Fruit fly (Drosophila melanogaster): ENCODE results near the gene CG3407.
A peak's percentile ranks its signal among the peaks of the same experiment; 100 is the strongest.

Gene CG3407

DNA sequence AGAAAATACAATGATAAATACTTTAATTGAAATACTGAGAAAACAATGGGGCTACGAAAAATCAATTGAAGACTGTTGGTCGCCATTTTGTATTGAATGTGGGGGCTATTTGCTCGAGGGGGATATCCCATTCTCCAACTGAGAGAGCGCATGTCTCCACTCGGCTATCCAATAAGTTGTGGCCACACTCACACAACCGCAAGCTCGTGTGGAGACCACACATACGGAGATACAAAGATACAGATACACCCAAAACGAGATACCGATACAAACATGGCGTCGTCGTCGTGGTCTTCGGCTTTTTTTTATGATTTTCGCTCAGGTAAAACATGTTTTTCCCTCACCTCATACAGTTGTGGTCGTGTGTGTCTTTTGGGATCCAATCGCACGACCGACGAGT, 22.0 kb upstream of the CG3407 start (continued):
- no peak for TF ChIP-seq CG6854 (GFP tag; optimal IDR thresholded peaks at IDR 0.05)
- TF ChIP-seq insv (GFP tag; optimal IDR thresholded peaks at IDR 0.05): no peak
- TF ChIP-seq Spps (tag; optimal IDR thresholded peaks at IDR 0.05): no peak
- no peak for TF ChIP-seq HLH4C (GFP tag; IDR thresholded peaks at IDR 0.05; ENCODE audit: partially characterized antibody)
- TF ChIP-seq ap (GFP tag; IDR thresholded peaks at IDR 0.05): no peak
- no peak for TF ChIP-seq D19B (GFP tag; optimal IDR thresholded peaks at IDR 0.05)
- TF ChIP-seq Trl (optimal IDR thresholded peaks at IDR 0.05): peak; percentile 30 to 33
- no peak for TF ChIP-seq Trl (GFP tag; optimal IDR thresholded peaks at IDR 0.05)
- TF ChIP-seq Nf-YB (GFP tag; optimal IDR thresholded peaks at IDR 0.05): peak; percentile 98
- TF ChIP-seq zf30C (GFP tag; optimal IDR thresholded peaks at IDR 0.05): peak; percentile 5
- TF ChIP-seq Tbp (GFP tag; optimal IDR thresholded peaks at IDR 0.05): no peak
- TF ChIP-seq HmgD (GFP tag; optimal IDR thresholded peaks at IDR 0.05): no peak
- TF ChIP-seq Gug (GFP tag; IDR thresholded peaks at IDR 0.05): no peak
- no peak for TF ChIP-seq CG18599 (GFP tag; optimal IDR thresholded peaks at IDR 0.05)
- TF ChIP-seq CG17568 (GFP tag; optimal IDR thresholded peaks at IDR 0.05): no peak
- TF ChIP-seq Atf-2 (GFP tag; optimal IDR thresholded peaks at IDR 0.05): no peak
- TF ChIP-seq zen2 (GFP tag; IDR thresholded peaks at IDR 0.05; ENCODE audit: partially characterized antibody): peak; percentile 53; the same call in 1 of the 3 replicates
- no peak for TF ChIP-seq ham (GFP tag; IDR thresholded peaks at IDR 0.05)
- no peak for TF ChIP-seq so (GFP tag; IDR thresholded peaks at IDR 0.05)
- TF ChIP-seq cas (GFP tag; IDR thresholded peaks at IDR 0.05): no peak
- TF ChIP-seq sqz (GFP tag; optimal IDR thresholded peaks at IDR 0.05): peak; percentile 88
- TF ChIP-seq Dek (tag; optimal IDR thresholded peaks at IDR 0.05): no peak
- no peak for TF ChIP-seq Pdp1 (GFP tag; optimal IDR thresholded peaks at IDR 0.05)
- no peak for TF ChIP-seq CG3281 (GFP tag; optimal IDR thresholded peaks at IDR 0.05)
- TF ChIP-seq CG13123 (GFP tag; optimal IDR thresholded peaks at IDR 0.05): no peak
- peak; percentile 37 for TF ChIP-seq Jarid2 (GFP tag; optimal IDR thresholded peaks at IDR 0.05)
- no peak for TF ChIP-seq ems (GFP tag; optimal IDR thresholded peaks at IDR 0.05)
- no peak for TF ChIP-seq Poxn (GFP tag; IDR thresholded peaks at IDR 0.05)
- TF ChIP-seq CG7745 (tag; optimal IDR thresholded peaks at IDR 0.05): no peak
- no peak for TF ChIP-seq zfh1 (GFP tag; IDR thresholded peaks at IDR 0.05)
- no peak for TF ChIP-seq CG15514 (GFP tag; optimal IDR thresholded peaks at IDR 0.05)
- TF ChIP-seq knrl (GFP tag; IDR thresholded peaks at IDR 0.05; ENCODE audit: partially characterized antibody): no peak
- TF ChIP-seq MTF-1 (GFP tag; optimal IDR thresholded peaks at IDR 0.05; ENCODE audit: borderline replicate concordance): no peak
- no peak for TF ChIP-seq CG14860 (GFP tag; IDR thresholded peaks at IDR 0.05; ENCODE audit: partially characterized antibody)
- TF ChIP-seq sna (GFP tag; IDR thresholded peaks at IDR 0.05; ENCODE audit: partially characterized antibody): no peak
- TF ChIP-seq CG3163 (GFP tag; optimal IDR thresholded peaks at IDR 0.05): no peak
- no peak for TF ChIP-seq CG2120 (GFP tag; optimal IDR thresholded peaks at IDR 0.05)
- TF ChIP-seq Vsx1 (GFP tag; optimal IDR thresholded peaks at IDR 0.05): no peak
- 0 out of 2 replicates have a peak, but pooled peaks have one; percentile 35 for TF ChIP-seq CG10321 (GFP tag; IDR thresholded peaks at IDR 0.05)
- TF ChIP-seq grn (GFP tag; optimal IDR thresholded peaks at IDR 0.05): peak; percentile 42
- TF ChIP-seq eve (GFP tag; optimal IDR thresholded peaks at IDR 0.05): no peak
- TF ChIP-seq ro (GFP tag; IDR thresholded peaks at IDR 0.05): no peak
- no peak for TF ChIP-seq CG8290 (GFP tag; optimal IDR thresholded peaks at IDR 0.05)
- no peak for TF ChIP-seq CG8290 (tag; optimal IDR thresholded peaks at IDR 0.05)
- TF ChIP-seq onecut (GFP tag; IDR thresholded peaks at IDR 0.05): peak; percentile 62
- no peak for TF ChIP-seq lilli (GFP tag; optimal IDR thresholded peaks at IDR 0.05)
- no peak for TF ChIP-seq CG5245 (GFP tag; optimal IDR thresholded peaks at IDR 0.05)
- no peak for TF ChIP-seq Doc2 (GFP tag; IDR thresholded peaks at IDR 0.05)
- no peak for TF ChIP-seq corto (GFP tag; optimal IDR thresholded peaks at IDR 0.05)
- no peak for TF ChIP-seq esg (GFP tag; conservative IDR thresholded peaks at IDR 0.05)
- TF ChIP-seq CG8765 (GFP tag; IDR thresholded peaks at IDR 0.05): no peak
- TF ChIP-seq CG6813 (GFP tag; optimal IDR thresholded peaks at IDR 0.05): no peak

All from whole organism, embryonic.